Fruit fly (Drosophila melanogaster) whole organism, prepupa: Measurements from ENCODE around the gene unc-119.

Experiments used
- Blimp-1 ChIP-seq: fragments of 200-800 bp; sonication (Bioruptor generic); optimal IDR thresholded peaks from 3 replicates; lab custom pipeline; 2017; ENCODE audit warnings: missing biosample characterization, missing genetic modification characterization, mild to moderate bottlenecking, moderate library complexity, missing genetic modification reagents
- CG10669 ChIP-seq: fragments of 200-800 bp; sonication (Bioruptor generic); optimal IDR thresholded peaks from 3 replicates; lab custom pipeline; 2018; ENCODE audit warnings: missing biosample characterization, mild to moderate bottlenecking, missing genetic modification characterization, moderate library complexity
- CG11762 ChIP-seq: fragments of 200-800 bp; sonication (Bioruptor generic); optimal IDR thresholded peaks from 3 replicates; lab custom pipeline; 2016; ENCODE audit warnings: missing biosample characterization, missing genetic modification characterization; ENCODE audit not compliant: insufficient read depth
- CG11902 ChIP-seq: fragments of 200-800 bp; sonication (Bioruptor generic); optimal IDR thresholded peaks from 3 replicates; lab custom pipeline; 2016; ENCODE audit warnings: missing biosample characterization, missing genetic modification characterization
- CG15336 ChIP-seq: fragments of 200-800 bp; sonication (Bioruptor generic); IDR thresholded peaks from 2 replicates; pipeline ENCODE4 v1.3.6; 2022; ENCODE audit warnings: missing biosample characterization, missing genetic modification characterization
- CG1621 ChIP-seq: fragments of 200-800 bp; sonication (Bioruptor generic); optimal IDR thresholded peaks from 3 replicates; lab custom pipeline; 2018; ENCODE audit warnings: missing biosample characterization, mild to moderate bottlenecking, missing genetic modification characterization
- CG3032 ChIP-seq: fragments of 200-800 bp; optimal IDR thresholded peaks from 2 replicates; lab custom pipeline; 2019; ENCODE audit warnings: missing biosample characterization, mild to moderate bottlenecking, missing genetic modification characterization, moderate library complexity
- CG32006 ChIP-seq: fragments of 200-800 bp; sonication (Bioruptor generic); optimal IDR thresholded peaks from 3 replicates; lab custom pipeline; 2017; ENCODE audit warnings: missing biosample characterization, mild to moderate bottlenecking, missing genetic modification characterization
- CG3919 ChIP-seq: fragments of 200-800 bp; sonication (Bioruptor generic); optimal IDR thresholded peaks from 3 replicates; lab custom pipeline; 2016; ENCODE audit warnings: missing biosample characterization, missing genetic modification characterization
- CG4318 ChIP-seq: fragments of 200-800 bp; sonication (Bioruptor generic); optimal IDR thresholded peaks from 3 replicates; lab custom pipeline; 2017; ENCODE audit warnings: missing biosample characterization, mild to moderate bottlenecking, missing genetic modification characterization
- CG6163 ChIP-seq: fragments of 200-800 bp; sonication (Bioruptor generic); IDR thresholded peaks from 3 replicates; pipeline ENCODE4 v1.3.6; 2022; ENCODE audit warnings: missing biosample characterization, missing genetic modification characterization
- CG6276 ChIP-seq: fragments of 200-800 bp; sonication (Bioruptor generic); optimal IDR thresholded peaks from 2 replicates; lab custom pipeline; 2017; ENCODE audit warnings: missing biosample characterization, mild to moderate bottlenecking, missing genetic modification characterization
- CG6792 ChIP-seq: fragments of 200-800 bp; sonication (Bioruptor generic); optimal IDR thresholded peaks from 3 replicates; lab custom pipeline; 2016; ENCODE audit warnings: missing biosample characterization, missing genetic modification characterization
- CG6854 ChIP-seq: fragments of 200-800 bp; sonication (Bioruptor generic); optimal IDR thresholded peaks from 2 replicates; lab custom pipeline; 2017; ENCODE audit warnings: missing biosample characterization, mild to moderate bottlenecking, missing genetic modification characterization
- CG7368 ChIP-seq: fragments of 200-800 bp; sonication (Bioruptor generic); optimal IDR thresholded peaks from 3 replicates; lab custom pipeline; 2016; ENCODE audit warnings: missing biosample characterization, missing genetic modification characterization
- CG8119 ChIP-seq: fragments of 200-800 bp; sonication (Bioruptor generic); IDR thresholded peaks from 3 replicates; pipeline ENCODE4 v1.3.6; 2022; ENCODE audit warnings: missing biosample characterization, missing genetic modification characterization
- CG8319 ChIP-seq: fragments of 200-800 bp; sonication (Bioruptor generic); optimal IDR thresholded peaks from 3 replicates; lab custom pipeline; 2016; ENCODE audit warnings: missing biosample characterization, missing genetic modification characterization
- CG9139 ChIP-seq: fragments of 200-800 bp; sonication (Bioruptor generic); optimal IDR thresholded peaks from 3 replicates; lab custom pipeline; 2017; ENCODE audit warnings: missing biosample characterization, mild to moderate bottlenecking, missing genetic modification characterization
- Eip75B ChIP-seq: fragments of 200-800 bp; sonication (Bioruptor generic); optimal IDR thresholded peaks from 3 replicates; lab custom pipeline; 2016; ENCODE audit warnings: missing biosample characterization, missing genetic modification characterization
- Eip78C ChIP-seq: fragments of 200-800 bp; sonication (Bioruptor generic); peaks from one replicate; lab custom pipeline; 2016; ENCODE audit warnings: missing biosample characterization, missing genetic modification characterization
- Eip93F ChIP-seq: fragments of 200-800 bp; sonication (Bioruptor generic); optimal IDR thresholded peaks from 2 replicates; lab custom pipeline; 2016; ENCODE audit warnings: missing biosample characterization, mild to moderate bottlenecking, missing genetic modification characterization
- Ets21C ChIP-seq: fragments of 200-800 bp; sonication (Bioruptor generic); optimal IDR thresholded peaks from 3 replicates; lab custom pipeline; 2016; ENCODE audit warnings: missing biosample characterization, missing genetic modification characterization
- Hr38 ChIP-seq: sonication (Bioruptor generic); optimal IDR thresholded peaks from 2 replicates; lab custom pipeline; 2016; ENCODE audit warnings: missing biosample characterization, missing genetic modification characterization
- Hr39 ChIP-seq: fragments of 200-800 bp; sonication (Bioruptor generic); optimal IDR thresholded peaks from 2 replicates; lab custom pipeline; 2016; ENCODE audit warnings: missing biosample characterization, missing genetic modification characterization
- Hr4 ChIP-seq: fragments of 200-800 bp; sonication (Bioruptor generic); optimal IDR thresholded peaks from 3 replicates; lab custom pipeline; 2016; ENCODE audit warnings: missing biosample characterization, missing genetic modification characterization
- Lpt ChIP-seq: fragments of 200-800 bp; sonication (Bioruptor generic); optimal IDR thresholded peaks from 3 replicates; lab custom pipeline; 2016; ENCODE audit warnings: missing biosample characterization, missing genetic modification characterization
- Met ChIP-seq: fragments of 200-800 bp; sonication (Bioruptor generic); optimal IDR thresholded peaks from 3 replicates; lab custom pipeline; 2016; ENCODE audit warnings: missing biosample characterization, missing genetic modification characterization
- OdsH ChIP-seq: fragments of 200-800 bp; sonication (Bioruptor generic); optimal IDR thresholded peaks from 3 replicates; lab custom pipeline; 2016; ENCODE audit warnings: missing biosample characterization, missing genetic modification characterization
- Smox ChIP-seq: fragments of 200-800 bp; sonication (Bioruptor generic); optimal IDR thresholded peaks from 3 replicates; lab custom pipeline; 2016; ENCODE audit warnings: missing biosample characterization, missing genetic modification characterization
- Sox102F ChIP-seq: fragments of 200-800 bp; sonication (Bioruptor generic); optimal IDR thresholded peaks from 2 replicates; lab custom pipeline; 2016; ENCODE audit warnings: missing biosample characterization, mild to moderate bottlenecking, missing genetic modification characterization
- Sox14 ChIP-seq: fragments of 200-800 bp; sonication (Bioruptor generic); optimal IDR thresholded peaks from 3 replicates; lab custom pipeline; 2016; ENCODE audit warnings: missing biosample characterization, missing genetic modification characterization
- Sox15 ChIP-seq: fragments of 200-800 bp; sonication (Bioruptor generic); optimal IDR thresholded peaks from 3 replicates; lab custom pipeline; 2016; ENCODE audit warnings: missing biosample characterization, missing genetic modification characterization
- achi ChIP-seq: fragments of 200-800 bp; sonication (Bioruptor generic); optimal IDR thresholded peaks from 3 replicates; lab custom pipeline; 2016; ENCODE audit warnings: missing biosample characterization, missing genetic modification characterization
- acj6 ChIP-seq: fragments of 200-800 bp; sonication (Bioruptor generic); optimal IDR thresholded peaks from 3 replicates; lab custom pipeline; 2016; ENCODE audit warnings: missing biosample characterization, missing genetic modification characterization
- cyc ChIP-seq: fragments of 200-800 bp; sonication (Bioruptor generic); optimal IDR thresholded peaks from 3 replicates; lab custom pipeline; 2016; ENCODE audit warnings: missing biosample characterization, missing genetic modification characterization
- dsx ChIP-seq: fragments of 200-800 bp; optimal IDR thresholded peaks from 3 replicates; lab custom pipeline; 2019; ENCODE audit warnings: missing biosample characterization, mild to moderate bottlenecking, missing genetic modification characterization, moderate library complexity; ENCODE audit not compliant: poor library complexity, severe bottlenecking
- eg ChIP-seq: fragments of 200-800 bp; sonication (Bioruptor generic); IDR thresholded peaks from 3 replicates; pipeline ENCODE4 v1.3.6; 2022; ENCODE audit warnings: missing biosample characterization, missing genetic modification characterization
- fd59A ChIP-seq: fragments of 200-800 bp; sonication (Bioruptor generic); optimal IDR thresholded peaks from 2 replicates; lab custom pipeline; 2017; ENCODE audit warnings: missing biosample characterization, mild to moderate bottlenecking, missing genetic modification characterization, missing genetic modification reagents
- fd85E ChIP-seq: fragments of 200-800 bp; sonication (Bioruptor generic); optimal IDR thresholded peaks from 3 replicates; lab custom pipeline; 2016; ENCODE audit warnings: missing biosample characterization, missing genetic modification characterization
- lz ChIP-seq: fragments of 200-800 bp; sonication (Bioruptor generic); optimal IDR thresholded peaks from 3 replicates; lab custom pipeline; 2016; ENCODE audit warnings: missing biosample characterization, missing genetic modification characterization
- pdm3 ChIP-seq: fragments of 200-800 bp; sonication (Bioruptor generic); optimal IDR thresholded peaks from 3 replicates; lab custom pipeline; 2016; ENCODE audit warnings: missing biosample characterization, missing genetic modification characterization
- salr ChIP-seq, 2 experiments: fragments of 200-800 bp; sonication (Bioruptor generic); optimal IDR thresholded peaks; 3 replicates each; lab custom pipeline; 2016 to 2018; ENCODE audit warnings: missing biosample characterization in 2 of 2, missing genetic modification characterization in 2 of 2, mild to moderate bottlenecking in 1 of 2
- spab ChIP-seq: fragments of 200-800 bp; sonication (Bioruptor generic); optimal IDR thresholded peaks from 2 replicates; lab custom pipeline; 2017; ENCODE audit warnings: missing biosample characterization, mild to moderate bottlenecking, missing genetic modification characterization, missing genetic modification reagents
- svp ChIP-seq: fragments of 200-800 bp; sonication (Bioruptor generic); peaks from one replicate; lab custom pipeline; 2016; ENCODE audit warnings: missing biosample characterization, missing genetic modification characterization
- vri ChIP-seq: fragments of 200-800 bp; sonication (Bioruptor generic); optimal IDR thresholded peaks from 3 replicates; lab custom pipeline; 2016; ENCODE audit warnings: missing biosample characterization, mild to moderate bottlenecking, missing genetic modification characterization

Gene unc-119

dm6 chrX:7336962-7337844 lies 46.1 kb upstream of the unc-119 start, which contains the start of gene CBP (continued):
- peak; percentile 97 for TF ChIP-seq CG1621 (tag; lab: Kevin White, UChicago)
- peak; percentile 90 for TF ChIP-seq Eip93F (GFP tag; lab: Kevin White, UChicago)
- peak; percentile 93 for TF ChIP-seq CG9139 (GFP tag; lab: Kevin White, UChicago)
- peak; percentile 95 for TF ChIP-seq cyc (GFP tag; lab: Kevin White, UChicago)
- peak; percentile 94 for TF ChIP-seq Lpt (GFP tag; lab: Kevin White, UChicago)
- TF ChIP-seq Eip75B: peak; percentile 97
- TF ChIP-seq acj6: peak; percentile 95
- TF ChIP-seq CG6792 (GFP tag; lab: Kevin White, UChicago): peak; percentile 97
- peak; percentile 90 for TF ChIP-seq vri
- TF ChIP-seq eg (GFP tag; lab: Robert Waterston, UW): peak; percentile 95
- TF ChIP-seq CG11762 (GFP tag; lab: Kevin White, UChicago): peak; percentile 94
- TF ChIP-seq CG7368 (GFP tag; lab: Kevin White, UChicago): peak; percentile 95
- TF ChIP-seq OdsH (GFP tag; lab: Kevin White, UChicago): peak; percentile 96
- peak; percentile 99 for TF ChIP-seq Eip78C (GFP tag; lab: Kevin White, UChicago)
- TF ChIP-seq CG6854 (GFP tag; lab: Kevin White, UChicago): peak; percentile 95
- peak; percentile 95 for TF ChIP-seq CG15336 (GFP tag; lab: Robert Waterston, UW)
- peak; percentile 89 for TF ChIP-seq CG4318 (GFP tag; lab: Kevin White, UChicago)
- TF ChIP-seq CG8119 (GFP tag; lab: Robert Waterston, UW): peak; percentile 96
- peak; percentile 5 for TF ChIP-seq Hr38 (GFP tag; lab: Kevin White, UChicago)
- peak; percentile 91 for TF ChIP-seq Sox15 (GFP tag; lab: Kevin White, UChicago)
- peak; percentile 92 for TF ChIP-seq CG11902 (GFP tag; lab: Kevin White, UChicago)
- peak; percentile 96 for TF ChIP-seq Sox102F (GFP tag; lab: Kevin White, UChicago)
- peak; percentile 97 for TF ChIP-seq svp
- TF ChIP-seq dsx (GFP tag; lab: Kevin White, UChicago): peak; percentile 95
- TF ChIP-seq CG6276: peak; percentile 94
- TF ChIP-seq Met (GFP tag; lab: Kevin White, UChicago): peak; percentile 96
- TF ChIP-seq fd85E (GFP tag; lab: Kevin White, UChicago): peak; percentile 89
- peak; percentile 96 for TF ChIP-seq lz
- TF ChIP-seq CG3032 (tag; lab: Kevin White, UChicago): peak; percentile 96

dm6 chrX:7336121-7336961 lies 45.2 kb upstream of the unc-119 start:
- TF ChIP-seq svp (no peak), CG6854 (GFP tag; lab: Kevin White, UChicago) (no peak), eg (GFP tag; lab: Robert Waterston, UW) (peak; percentile 79; the same call in 2 of the 3 replicates), CG6163 (GFP tag; lab: Robert Waterston, UW) (peak; percentile 73), dsx (GFP tag; lab: Kevin White, UChicago) (no peak), fd59A (peak; percentile 60), Lpt (GFP tag; lab: Kevin White, UChicago) (peak; percentile 66), Hr4 (GFP tag; lab: Kevin White, UChicago) (peak; percentile 82), spab (peak; percentile 55), Ets21C (GFP tag; lab: Kevin White, UChicago) (no peak), lz (peak; percentile 14), CG32006 (GFP tag; lab: Kevin White, UChicago) (peak; percentile 85), OdsH (GFP tag; lab: Kevin White, UChicago) (peak; percentile 72), Hr39 (peak; percentile 28), CG10669 (GFP tag; lab: Kevin White, UChicago) (peak; percentile 72), pdm3 (GFP tag; lab: Kevin White, UChicago) (peak; percentile 80), Smox (GFP tag; lab: Kevin White, UChicago) (no peak), salr (GFP tag; optimal IDR thresholded peaks at IDR 0.05; lab: Kevin White, UChicago) (peak; percentile 32 to 65), vri (no peak), CG7368 (GFP tag; lab: Kevin White, UChicago) (peak; percentile 54), CG8119 (GFP tag; lab: Robert Waterston, UW) (peak; percentile 86), Blimp-1 (no peak), Sox14 (peak; percentile 68), achi (GFP tag; lab: Kevin White, UChicago) (peak; percentile 67), CG8319 (GFP tag; lab: Kevin White, UChicago) (no peak), Hr38 (GFP tag; lab: Kevin White, UChicago) (no peak), CG3919 (GFP tag; lab: Kevin White, UChicago) (peak; percentile 66), Sox102F (GFP tag; lab: Kevin White, UChicago) (peak; percentile 1)
